Worm (Caenorhabditis elegans): ENCODE data around the gene ostb-1.

- TF ChIP-seq cog-1 (tag; optimal IDR thresholded peaks at IDR 0.05) = no peak
- no peak for TF ChIP-seq med-1 (GFP tag; optimal IDR thresholded peaks at IDR 0.05; ENCODE audit: insufficient read depth)
- TF ChIP-seq T22C8.4 (GFP tag; IDR thresholded peaks at IDR 0.05) = no peak
- TF ChIP-seq flt-1 (GFP tag; IDR thresholded peaks at IDR 0.05) = no peak
- no peak for TF ChIP-seq ztf-23 (GFP tag; IDR thresholded peaks at IDR 0.05)
- TF ChIP-seq tab-1 (GFP tag; IDR thresholded peaks at IDR 0.05) = no peak
- TF ChIP-seq ref-1 (GFP tag; conservative IDR thresholded peaks at IDR 0.05) = no peak
- TF ChIP-seq klf-2 (GFP tag; conservative IDR thresholded peaks at IDR 0.05) = no peak
- TF ChIP-seq ztf-29 (GFP tag; IDR thresholded peaks at IDR 0.05) = no peak
These were observed 35.9 kb downstream of the ostb-1 start, which contains the start of gene rev-1 for ce11 chrII:7900190-7900672.
